Worm (Caenorhabditis elegans) whole organism, mixed stage, embryonic: ENCODE results near the gene ztf-29.

ENCODE experiments used
- M03D4.4 ChIP-seq: sonication (generic microtip); optimal IDR thresholded peaks from 2 replicates; lab custom pipeline; 2017; ENCODE audit warnings: mild to moderate bottlenecking, missing genetic modification characterization, missing compliant biosample characterization
- bed-3 ChIP-seq: fragments of 200-800 bp; sonication (Bioruptor generic); optimal IDR thresholded peaks from 3 replicates; lab custom pipeline; 2018; ENCODE audit warnings: mild to moderate bottlenecking, missing genetic modification characterization, moderate library complexity, missing compliant biosample characterization
- ceh-39 ChIP-seq: fragments of 150-350 bp; optimal IDR thresholded peaks from 2 replicates; lab custom pipeline; 2014; ENCODE audit warnings: missing biosample characterization, missing genetic modification characterization
- ceh-43 ChIP-seq: fragments of 200-800 bp; sonication (Bioruptor generic); optimal IDR thresholded peaks from 2 replicates; lab custom pipeline; 2018; ENCODE audit warnings: mild to moderate bottlenecking, missing genetic modification characterization, moderate library complexity, missing compliant biosample characterization
- ceh-83 ChIP-seq: fragments of 200-800 bp; sonication (Bioruptor generic); optimal IDR thresholded peaks from 2 replicates; lab custom pipeline; 2018; ENCODE audit warnings: mild to moderate bottlenecking, missing genetic modification characterization, missing compliant biosample characterization
- ces-1 ChIP-seq: fragments of 150-350 bp; optimal IDR thresholded peaks from 2 replicates; lab custom pipeline; 2014; ENCODE audit warnings: missing biosample characterization, missing genetic modification reagents, missing genetic modification characterization
- cnd-1 ChIP-seq: fragments of 200-800 bp; sonication (Bioruptor generic); optimal IDR thresholded peaks from 2 replicates; lab custom pipeline; 2018; ENCODE audit warnings: mild to moderate bottlenecking, missing genetic modification characterization, missing compliant biosample characterization
- drap-1 ChIP-seq: fragments of 200-800 bp; sonication (Bioruptor generic); optimal IDR thresholded peaks from 3 replicates; lab custom pipeline; 2018; ENCODE audit warnings: mild to moderate bottlenecking, missing genetic modification characterization, missing compliant biosample characterization
- elt-1 ChIP-seq: sonication (generic microtip); optimal IDR thresholded peaks from 2 replicates; lab custom pipeline; 2017; ENCODE audit warnings: missing genetic modification characterization, mild to moderate bottlenecking, missing compliant biosample characterization, antibody characterized with exemption, moderate library complexity, borderline replicate concordance; ENCODE audit not compliant: insufficient read depth
- elt-3 ChIP-seq: fragments of 150-350 bp; optimal IDR thresholded peaks from 2 replicates; lab custom pipeline; 2014; ENCODE audit warnings: missing biosample characterization, missing genetic modification characterization
- flh-1 ChIP-seq: fragments of 200-800 bp; sonication (Bioruptor generic); optimal IDR thresholded peaks from 2 replicates; lab custom pipeline; 2018; ENCODE audit warnings: mild to moderate bottlenecking, missing genetic modification characterization, moderate library complexity, missing compliant biosample characterization
- ham-2 ChIP-seq: fragments of 200-800 bp; sonication (Bioruptor generic); optimal IDR thresholded peaks from 2 replicates; lab custom pipeline; 2018; ENCODE audit warnings: mild to moderate bottlenecking, missing genetic modification characterization, missing compliant biosample characterization
- hlh-1 ChIP-seq: fragments of 150-350 bp; optimal IDR thresholded peaks from 2 replicates; lab custom pipeline; 2014; ENCODE audit warnings: missing biosample characterization, missing genetic modification reagents, missing genetic modification characterization
- lin-13 ChIP-seq: fragments of 150-350 bp; optimal IDR thresholded peaks from 2 replicates; lab custom pipeline; 2014; ENCODE audit warnings: missing biosample characterization, missing genetic modification characterization
- lin-32 ChIP-seq: fragments of 200-800 bp; sonication (Bioruptor generic); optimal IDR thresholded peaks from 2 replicates; lab custom pipeline; 2018; ENCODE audit warnings: mild to moderate bottlenecking, missing genetic modification characterization, missing compliant biosample characterization
- lsy-2 ChIP-seq: fragments of 150-350 bp; optimal IDR thresholded peaks from 2 replicates; lab custom pipeline; 2014; ENCODE audit warnings: missing biosample characterization, missing genetic modification characterization
- mab-5 ChIP-seq: fragments of 150-350 bp; optimal IDR thresholded peaks from 2 replicates; lab custom pipeline; 2014; ENCODE audit warnings: missing biosample characterization, missing genetic modification characterization
- mep-1 ChIP-seq: fragments of 150-350 bp; optimal IDR thresholded peaks from 2 replicates; lab custom pipeline; 2017; ENCODE audit warnings: missing biosample characterization, missing genetic modification reagents, missing genetic modification characterization, inconsistent platforms
- mls-2 ChIP-seq: sonication (generic microtip); optimal IDR thresholded peaks from 2 replicates; lab custom pipeline; 2016; ENCODE audit warnings: mild to moderate bottlenecking, missing genetic modification characterization, moderate library complexity, missing compliant biosample characterization
- nhr-12 ChIP-seq: fragments of 150-350 bp; optimal IDR thresholded peaks from 2 replicates; lab custom pipeline; 2014; ENCODE audit warnings: missing biosample characterization, missing genetic modification characterization
- nhr-237 ChIP-seq: fragments of 150-350 bp; optimal IDR thresholded peaks from 2 replicates; lab custom pipeline; 2014; ENCODE audit warnings: missing biosample characterization, missing genetic modification characterization
- nhr-28 ChIP-seq: fragments of 150-350 bp; optimal IDR thresholded peaks from 2 replicates; lab custom pipeline; 2014; ENCODE audit warnings: missing biosample characterization, missing genetic modification characterization
- nhr-76 ChIP-seq: sonication (generic microtip); optimal IDR thresholded peaks from 2 replicates; lab custom pipeline; 2017; ENCODE audit warnings: missing biosample characterization, missing genetic modification characterization
- pha-4 ChIP-seq: fragments of 150-350 bp; optimal IDR thresholded peaks from 2 replicates; lab custom pipeline; 2018; ENCODE audit warnings: missing biosample characterization, missing genetic modification reagents, missing genetic modification characterization
- sem-2 ChIP-seq: fragments of 200-800 bp; sonication (Bioruptor generic); optimal IDR thresholded peaks from 2 replicates; lab custom pipeline; 2018; ENCODE audit warnings: mild to moderate bottlenecking, missing genetic modification characterization, missing compliant biosample characterization
- snpc-4 ChIP-seq: fragments of 150-350 bp; optimal IDR thresholded peaks from 2 replicates; lab custom pipeline; 2014; ENCODE audit warnings: missing biosample characterization, missing genetic modification characterization
- sptf-1 ChIP-seq: sonication (generic microtip); optimal IDR thresholded peaks from 2 replicates; lab custom pipeline; 2017; ENCODE audit warnings: mild to moderate bottlenecking, missing genetic modification characterization, moderate library complexity, missing compliant biosample characterization
- tbx-8 ChIP-seq: fragments of 200-800 bp; sonication (Bioruptor generic); optimal IDR thresholded peaks from 2 replicates; lab custom pipeline; 2018; ENCODE audit warnings: mild to moderate bottlenecking, missing genetic modification characterization, moderate library complexity, missing compliant biosample characterization
- unc-120 ChIP-seq: sonication (generic microtip); optimal IDR thresholded peaks from 2 replicates; lab custom pipeline; 2017; ENCODE audit warnings: missing genetic modification characterization, missing compliant biosample characterization; ENCODE audit not compliant: poor library complexity, severe bottlenecking
- unc-39 ChIP-seq: fragments of 150-350 bp; optimal IDR thresholded peaks from 2 replicates; lab custom pipeline; 2014; ENCODE audit warnings: missing biosample characterization, missing genetic modification characterization
- unc-62 ChIP-seq: fragments of 150-350 bp; optimal IDR thresholded peaks from 2 replicates; lab custom pipeline; 2014; ENCODE audit warnings: missing biosample characterization, missing genetic modification reagents, missing genetic modification characterization
- zip-8 ChIP-seq: fragments of 150-350 bp; optimal IDR thresholded peaks from 2 replicates; lab custom pipeline; 2014; ENCODE audit warnings: missing biosample characterization, missing genetic modification characterization
- ztf-11 ChIP-seq: fragments of 150-350 bp; optimal IDR thresholded peaks from 2 replicates; lab custom pipeline; 2014; ENCODE audit warnings: missing biosample characterization, missing genetic modification characterization

ztf-29 gene

DNA sequence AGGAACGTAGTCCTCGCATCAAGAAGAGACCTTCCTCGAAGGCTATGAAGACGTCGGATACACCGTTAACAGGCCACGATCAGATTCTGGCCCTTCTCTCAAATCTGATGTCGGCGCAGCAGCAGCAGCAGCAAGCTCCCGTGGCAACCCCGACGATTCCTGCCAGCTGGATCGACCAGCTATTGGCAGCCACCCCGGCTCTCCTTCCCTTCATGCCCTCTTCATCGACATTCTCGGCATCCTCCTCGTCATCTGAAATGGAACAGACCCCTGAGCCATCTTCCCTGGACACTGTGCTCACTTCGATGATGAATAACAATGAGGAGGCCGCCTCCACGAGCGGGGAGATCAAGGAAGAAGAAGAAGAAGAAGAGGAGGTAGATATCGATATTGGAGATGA is 645 bp downstream of the ztf-29 start:
- TF ChIP-seq ceh-43 (GFP tag; lab: Kevin White, UChicago) (no peak), ceh-39 (no peak), ztf-11 (no peak), ceh-83 (GFP tag; lab: Kevin White, UChicago) (no peak), nhr-237 (no peak), unc-39 (no peak), unc-120 (no peak), nhr-76 (tag; lab: Kevin White, UChicago) (no peak), tbx-8 (GFP tag; lab: Kevin White, UChicago) (no peak), mab-5 (tag; lab: Kevin White, UChicago) (no peak), mep-1 (tag; lab: Kevin White, UChicago) (no peak), unc-62 (GFP tag; lab: Kevin White, UChicago) (no peak), mls-2 (no peak), lin-32 (GFP tag; lab: Kevin White, UChicago) (no peak), sptf-1 (tag; lab: Kevin White, UChicago) (no peak)
- TF ChIP-seq, all 35 proteins: peak for 0

DNA sequence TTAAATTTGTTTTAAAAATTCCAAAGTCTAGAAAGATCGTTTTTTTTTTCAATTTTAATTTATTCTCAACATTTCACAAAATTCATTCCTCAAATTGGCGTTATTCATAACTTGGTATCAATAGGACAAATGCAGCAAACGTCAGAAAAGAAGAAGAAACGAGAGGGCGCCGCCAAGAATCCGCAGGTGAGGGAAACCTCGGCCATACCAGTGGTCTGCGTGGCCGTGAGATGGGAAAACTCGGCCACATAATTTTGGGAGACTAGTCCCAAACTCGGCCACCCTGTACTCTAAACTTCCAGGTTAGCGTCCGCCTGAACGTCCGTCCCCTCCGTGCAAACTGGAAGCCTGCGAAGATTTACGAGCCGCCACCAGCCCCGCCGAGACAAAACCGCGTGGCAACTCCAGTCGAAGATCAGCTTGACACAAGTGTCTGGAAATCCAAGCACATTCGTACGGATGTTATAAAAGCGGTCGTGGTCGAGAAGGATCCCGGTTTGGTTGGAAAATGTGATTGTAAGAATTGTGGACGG is 2.5 kb downstream of the ztf-29 start, which contains the start of gene Y66D12A.11:
Gene Y66D12A.11 (plus strand): TSS at position 51 of the 533 bp plus-strand sequence.
- TF ChIP-seq nhr-237: no peak
- TF ChIP-seq pha-4 (tag; lab: Kevin White, UChicago): no peak
- TF ChIP-seq elt-3 (tag; lab: Kevin White, UChicago): no peak
- TF ChIP-seq lin-13 (tag; lab: Kevin White, UChicago): no peak
- TF ChIP-seq mab-5 (tag; lab: Kevin White, UChicago): no peak
- no peak for TF ChIP-seq ces-1 (GFP tag; lab: Kevin White, UChicago)
- TF ChIP-seq elt-1 (tag; lab: Kevin White, UChicago): no peak
- TF ChIP-seq flh-1 (GFP tag; lab: Kevin White, UChicago): no peak
- TF ChIP-seq tbx-8 (GFP tag; lab: Kevin White, UChicago): no peak

DNA sequence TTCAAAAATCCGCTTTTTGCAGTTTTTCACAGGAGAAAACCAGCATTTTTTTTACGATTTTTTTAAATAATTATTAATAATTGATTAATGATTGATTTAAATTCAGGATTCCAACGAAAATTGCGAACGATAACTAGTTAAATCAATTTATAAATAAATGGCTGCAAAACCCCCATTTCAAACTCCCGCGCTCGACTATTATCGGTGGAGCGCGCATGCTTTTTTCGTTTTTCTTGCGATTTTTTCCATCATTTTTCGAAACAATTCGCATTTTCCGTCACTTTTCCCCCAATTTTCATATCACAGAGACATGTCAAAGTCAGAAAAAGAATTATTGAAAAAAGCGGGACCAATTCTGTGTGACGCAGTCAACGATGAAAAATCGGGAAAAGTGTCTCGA is 4.7 kb downstream of the ztf-29 start, which contains the start of gene Y66D12A.10:
Gene Y66D12A.10 (plus strand): TSS at position 273 of the 400 bp plus-strand sequence.
- no peak for TF ChIP-seq unc-39
- no peak for TF ChIP-seq unc-62 (GFP tag; lab: Kevin White, UChicago)
- TF ChIP-seq nhr-237: peak; percentile 22
- peak; percentile 7 for TF ChIP-seq ceh-39
- TF ChIP-seq lin-32 (GFP tag; lab: Kevin White, UChicago): no peak
- no peak for TF ChIP-seq snpc-4 (tag; lab: Kevin White, UChicago)
- no peak for TF ChIP-seq zip-8
- no peak for TF ChIP-seq M03D4.4 (tag; lab: Kevin White, UChicago)
- TF ChIP-seq ztf-11: no peak
- peak; percentile 51 for TF ChIP-seq mep-1 (tag; lab: Kevin White, UChicago)
- no peak for TF ChIP-seq lin-13 (tag; lab: Kevin White, UChicago)
- TF ChIP-seq ces-1 (GFP tag; lab: Kevin White, UChicago): peak; percentile 41
- no peak for TF ChIP-seq hlh-1
- no peak for TF ChIP-seq sptf-1 (tag; lab: Kevin White, UChicago)
- TF ChIP-seq lsy-2 (tag; lab: Kevin White, UChicago): peak; percentile 13
- TF ChIP-seq tbx-8 (GFP tag; lab: Kevin White, UChicago): no peak
- TF ChIP-seq elt-3 (tag; lab: Kevin White, UChicago): no peak
- no peak for TF ChIP-seq ceh-43 (GFP tag; lab: Kevin White, UChicago)
- TF ChIP-seq, all 35 proteins: peak for 5

DNA sequence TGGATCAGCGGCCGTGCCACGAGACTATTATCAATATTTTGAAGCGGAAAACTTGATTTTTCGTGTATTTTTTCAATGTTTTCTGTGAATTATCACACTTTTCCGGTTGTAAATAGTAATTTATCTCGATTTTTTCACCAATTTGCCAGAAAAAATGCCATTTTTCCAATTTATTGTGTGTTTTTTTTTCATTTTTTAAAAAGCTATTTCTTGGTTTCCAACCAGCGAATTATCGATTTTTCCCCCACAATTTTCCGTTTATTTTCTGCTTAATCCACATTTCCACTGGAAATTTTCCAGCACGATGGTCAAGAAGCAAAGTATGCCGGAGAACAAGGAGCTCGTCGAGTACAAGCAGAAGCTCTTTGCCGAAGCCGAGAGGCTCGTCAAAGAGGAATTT is 6.9 kb downstream of the ztf-29 start, which contains the start of gene psme-3:
Gene psme-3 (plus strand): TSS at position 301 of the 400 bp plus-strand sequence.
- TF ChIP-seq flh-1 (GFP tag; lab: Kevin White, UChicago) (no peak), nhr-28 (tag; lab: Kevin White, UChicago) (no peak), mls-2 (no peak), ceh-83 (GFP tag; lab: Kevin White, UChicago) (no peak), sptf-1 (tag; lab: Kevin White, UChicago) (no peak), zip-8 (no peak), ces-1 (GFP tag; lab: Kevin White, UChicago) (no peak), ceh-39 (no peak)

DNA sequence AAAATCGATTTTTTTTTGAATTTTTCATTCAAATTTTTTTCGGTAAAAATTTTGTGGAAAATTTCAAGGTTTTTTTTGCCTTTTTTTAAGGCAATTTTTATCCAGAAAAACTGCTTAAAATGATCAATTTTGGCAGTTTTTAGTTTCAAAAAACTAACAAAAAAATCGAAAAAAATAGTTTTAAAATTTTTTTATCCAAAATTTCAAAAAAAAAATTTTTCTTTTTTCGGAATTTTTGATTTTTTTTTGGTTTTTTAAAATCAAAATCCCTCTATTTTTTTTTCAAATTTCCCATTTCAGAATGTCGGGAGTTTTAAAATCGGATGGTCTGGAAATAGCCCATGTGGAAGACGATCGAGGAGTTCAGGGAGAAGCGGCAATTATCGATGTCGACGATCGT is 13.0 kb downstream of the ztf-29 start, which contains the start of gene Y66D12A.8:
Gene Y66D12A.8 (plus strand): TSS at position 301 of the 400 bp plus-strand sequence.
- TF ChIP-seq drap-1 (GFP tag; lab: Kevin White, UChicago): no peak

DNA sequence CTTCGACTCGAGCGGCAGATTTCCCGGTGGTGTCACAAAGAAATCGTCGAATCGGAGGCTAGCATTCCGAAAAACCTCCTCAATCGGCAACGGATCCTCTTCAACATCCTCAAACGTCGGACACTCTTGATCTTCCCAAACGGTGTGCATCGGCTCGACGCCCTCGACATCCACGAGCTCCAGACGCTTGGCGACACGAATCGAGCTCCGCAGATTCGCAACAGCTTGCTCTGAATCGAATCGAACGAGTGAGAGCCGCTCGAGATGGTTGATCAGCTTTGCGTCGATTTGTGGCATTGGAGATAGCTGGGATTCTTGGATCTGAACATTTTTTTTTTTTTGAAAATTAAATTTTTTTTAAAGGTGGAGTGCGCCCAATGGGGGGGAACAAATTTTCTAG is 18.4 kb downstream of the ztf-29 start:
- TF ChIP-seq bed-3 (GFP tag; lab: Kevin White, UChicago) (no peak), snpc-4 (tag; lab: Kevin White, UChicago) (no peak), lsy-2 (tag; lab: Kevin White, UChicago) (no peak), flh-1 (GFP tag; lab: Kevin White, UChicago) (no peak), sptf-1 (tag; lab: Kevin White, UChicago) (no peak), cnd-1 (no peak), M03D4.4 (tag; lab: Kevin White, UChicago) (no peak), nhr-237 (no peak), nhr-12 (tag; lab: Kevin White, UChicago) (no peak), ham-2 (GFP tag; lab: Kevin White, UChicago) (no peak), elt-3 (tag; lab: Kevin White, UChicago) (no peak), lin-13 (tag; lab: Kevin White, UChicago) (no peak), drap-1 (GFP tag; lab: Kevin White, UChicago) (no peak), sem-2 (GFP tag; lab: Kevin White, UChicago) (no peak)
